Fruit fly (Drosophila melanogaster) whole organism, wandering third instar larva: ENCODE measurements around the gene TTLL1B.
A peak's percentile ranks its signal among the peaks of the same experiment; 100 is the strongest.

Experiments used
- Abd-B ChIP-seq: fragments of >200 bp; optimal IDR thresholded peaks from 2 replicates; lab custom pipeline; 2017; ENCODE audit warnings: missing biosample characterization, missing genetic modification characterization
- CG32264 ChIP-seq: fragments of 200-800 bp; sonication (Bioruptor generic); optimal IDR thresholded peaks from 2 replicates; lab custom pipeline; 2016; ENCODE audit warnings: missing biosample characterization, missing genetic modification characterization
- CG9705 ChIP-seq: fragments of 200-800 bp; sonication (Bioruptor generic); optimal IDR thresholded peaks from 2 replicates; lab custom pipeline; 2018; ENCODE audit warnings: missing biosample characterization, mild to moderate bottlenecking, missing genetic modification characterization
- CrebA ChIP-seq: fragments of 200-800 bp; sonication (Bioruptor generic); optimal IDR thresholded peaks from 2 replicates; lab custom pipeline; 2016; ENCODE audit warnings: missing biosample characterization, mild to moderate bottlenecking, missing genetic modification characterization, borderline replicate concordance
- Dfd ChIP-seq: fragments of >200 bp; optimal IDR thresholded peaks from 2 replicates; lab custom pipeline; 2017; ENCODE audit warnings: missing biosample characterization, missing genetic modification characterization
- Dif ChIP-seq: fragments of 200-275, 200-300 bp; sonication (Bioruptor generic); optimal IDR thresholded peaks from 2 replicates; lab custom pipeline; 2018; ENCODE audit warnings: missing biosample characterization, missing genetic modification characterization; ENCODE audit not compliant: partially characterized antibody
- GATAd ChIP-seq: sonication (Bioruptor generic); optimal IDR thresholded peaks from 2 replicates; lab custom pipeline; 2016; ENCODE audit warnings: missing biosample characterization, missing genetic modification characterization
- HLH106 ChIP-seq: fragments of 200-800 bp; optimal IDR thresholded peaks from 3 replicates; lab custom pipeline; 2019; ENCODE audit warnings: missing biosample characterization, mild to moderate bottlenecking, missing genetic modification characterization, moderate library complexity
- Hnf4 ChIP-seq: fragments of 200-800 bp; sonication (Bioruptor generic); optimal IDR thresholded peaks from 2 replicates; lab custom pipeline; 2016; ENCODE audit warnings: missing biosample characterization, mild to moderate bottlenecking, missing genetic modification characterization
- Hr78 ChIP-seq: fragments of >200 bp; optimal IDR thresholded peaks from 2 replicates; lab custom pipeline; 2017; ENCODE audit warnings: missing biosample characterization, missing genetic modification characterization
- Hr83 ChIP-seq: fragments of 200-300 bp; sonication (Bioruptor generic); optimal IDR thresholded peaks from 2 replicates; lab custom pipeline; 2016; ENCODE audit warnings: missing biosample characterization, mild to moderate bottlenecking, missing genetic modification characterization, moderate library complexity; ENCODE audit not compliant: poor library complexity, severe bottlenecking
- Jra ChIP-seq: sonication (Bioruptor generic); optimal IDR thresholded peaks from 2 replicates; lab custom pipeline; 2016; ENCODE audit warnings: missing biosample characterization, missing genetic modification characterization
- Mio ChIP-seq: sonication (Bioruptor generic); optimal IDR thresholded peaks from 2 replicates; lab custom pipeline; 2016; ENCODE audit warnings: missing biosample characterization, missing genetic modification characterization
- Myc ChIP-seq: fragments of >200 bp; optimal IDR thresholded peaks from 2 replicates; lab custom pipeline; 2017
- N ChIP-seq: fragments of >200 bp; optimal IDR thresholded peaks from 2 replicates; lab custom pipeline; 2018; ENCODE audit warnings: missing biosample characterization, missing external identifiers, missing genetic modification characterization
- OdsH ChIP-seq: fragments of 200-800 bp; sonication (Bioruptor generic); optimal IDR thresholded peaks from 2 replicates; lab custom pipeline; 2016; ENCODE audit warnings: missing biosample characterization, mild to moderate bottlenecking, missing genetic modification characterization
- Rel ChIP-seq, 2 experiments: fragments of 200-800 bp; sonication (Bioruptor generic) in 1 of 2; optimal IDR thresholded peaks; 2 replicates in 1 of 2; 3 replicates in 1 of 2; lab custom pipeline; 2016 to 2019; ENCODE audit warnings: mild to moderate bottlenecking in 2 of 2, missing biosample characterization in 2 of 2, missing genetic modification characterization in 2 of 2, moderate library complexity in 1 of 2
- Sp1 ChIP-seq: fragments of 200-800 bp; sonication (Bioruptor generic); optimal IDR thresholded peaks from 3 replicates; lab custom pipeline; 2019; ENCODE audit warnings: missing biosample characterization, mild to moderate bottlenecking, missing genetic modification characterization, moderate library complexity
- Vsx2 ChIP-seq: fragments of 200-300, 225-300 bp; sonication (Bioruptor generic); optimal IDR thresholded peaks from 2 replicates; lab custom pipeline; 2018; ENCODE audit warnings: missing biosample characterization, missing genetic modification characterization; ENCODE audit not compliant: partially characterized antibody
- br ChIP-seq: fragments of 200-800 bp; sonication (Bioruptor generic); optimal IDR thresholded peaks from 2 replicates; lab custom pipeline; 2016; ENCODE audit warnings: missing biosample characterization, missing genetic modification characterization
- brk ChIP-seq: fragments of 200-800 bp; sonication (Bioruptor generic); optimal IDR thresholded peaks from 2 replicates; lab custom pipeline; 2016; ENCODE audit warnings: missing biosample characterization, mild to moderate bottlenecking, missing genetic modification characterization
- dl ChIP-seq, 2 experiments: fragments of 175-275, 200-275 bp in 1 of 2; fragments of 200-275 bp in 1 of 2; sonication (Bioruptor generic); optimal IDR thresholded peaks; lab custom pipeline; 2018; ENCODE audit warnings: mild to moderate bottlenecking in 2 of 2, missing biosample characterization in 2 of 2, missing genetic modification characterization in 2 of 2, moderate library complexity in 2 of 2; ENCODE audit not compliant: partially characterized antibody in 2 of 2, insufficient read depth in 1 of 2
- dmrt93B ChIP-seq: fragments of 200-800 bp; sonication (Bioruptor generic); optimal IDR thresholded peaks from 2 replicates; lab custom pipeline; 2018; ENCODE audit warnings: missing biosample characterization, mild to moderate bottlenecking, missing genetic modification characterization
- dsf ChIP-seq: sonication (Bioruptor generic); optimal IDR thresholded peaks from 2 replicates; lab custom pipeline; 2016; ENCODE audit warnings: missing biosample characterization, missing genetic modification characterization, borderline replicate concordance
- ey ChIP-seq: fragments of 200-800 bp; sonication (Bioruptor generic); optimal IDR thresholded peaks from 2 replicates; lab custom pipeline; 2016; ENCODE audit warnings: missing biosample characterization, missing genetic modification characterization
- foxo ChIP-seq, 2 experiments: fragments of 200-800 bp; sonication (Bioruptor generic); optimal IDR thresholded peaks; 2 replicates in 1 of 2; 3 replicates in 1 of 2; lab custom pipeline; 2016 to 2017; ENCODE audit warnings: missing biosample characterization in 2 of 2, missing genetic modification characterization in 2 of 2
- fru ChIP-seq: fragments of 200-800 bp; sonication (Bioruptor generic); optimal IDR thresholded peaks from 3 replicates; lab custom pipeline; 2016; ENCODE audit warnings: missing biosample characterization, mild to moderate bottlenecking, missing genetic modification characterization
- h ChIP-seq: fragments of 200-800 bp; sonication (Bioruptor generic); optimal IDR thresholded peaks from 3 replicates; lab custom pipeline; 2016; ENCODE audit warnings: missing biosample characterization, mild to moderate bottlenecking, missing genetic modification characterization
- jim ChIP-seq: fragments of 175-275, 200-325 bp; sonication (Bioruptor generic); optimal IDR thresholded peaks from 2 replicates; lab custom pipeline; 2016; ENCODE audit warnings: missing biosample characterization, mild to moderate bottlenecking, missing genetic modification characterization
- lola ChIP-seq: fragments of >200 bp; optimal IDR thresholded peaks from 2 replicates; lab custom pipeline; 2017; ENCODE audit warnings: missing biosample characterization, missing genetic modification characterization
- pan ChIP-seq: fragments of >200 bp; optimal IDR thresholded peaks from 2 replicates; lab custom pipeline; 2017
- psq ChIP-seq: fragments of 200-800 bp; sonication (Bioruptor generic); optimal IDR thresholded peaks from 3 replicates; lab custom pipeline; 2017; ENCODE audit warnings: missing biosample characterization, mild to moderate bottlenecking, missing genetic modification characterization, moderate library complexity
- rgr ChIP-seq: fragments of 200-800 bp; sonication (Bioruptor generic); optimal IDR thresholded peaks from 3 replicates; lab custom pipeline; 2016; ENCODE audit warnings: missing biosample characterization, mild to moderate bottlenecking, missing genetic modification characterization
- sage ChIP-seq: fragments of 200-800 bp; sonication (Bioruptor generic); optimal IDR thresholded peaks from 2 replicates; lab custom pipeline; 2016; ENCODE audit warnings: missing biosample characterization, mild to moderate bottlenecking, missing genetic modification characterization
- sv ChIP-seq: fragments of 200-800 bp; sonication (Bioruptor generic); optimal IDR thresholded peaks from 3 replicates; lab custom pipeline; 2016; ENCODE audit warnings: missing biosample characterization, missing genetic modification characterization
- tai ChIP-seq: sonication (Bioruptor generic); optimal IDR thresholded peaks from 2 replicates; lab custom pipeline; 2016; ENCODE audit warnings: missing biosample characterization, missing genetic modification characterization
- usp ChIP-seq: fragments of >200 bp; optimal IDR thresholded peaks from 2 replicates; lab custom pipeline; 2017; ENCODE audit warnings: missing biosample characterization, missing genetic modification characterization
- woc ChIP-seq: sonication (Bioruptor generic); optimal IDR thresholded peaks from 2 replicates; lab custom pipeline; 2016; ENCODE audit warnings: missing biosample characterization, mild to moderate bottlenecking, missing genetic modification characterization

The TTLL1B gene

dm6 chr3L:4607653-4608052 lies 40.4 kb upstream of the TTLL1B start:
- TF ChIP-seq Hr78 (GFP tag; lab: Kevin White, UChicago) (no peak), Myc (lab: Kevin White, UChicago) (no peak), psq (GFP tag; lab: Kevin White, UChicago) (peak; percentile 21), OdsH (GFP tag; lab: Kevin White, UChicago) (no peak), Abd-B (GFP tag; lab: Kevin White, UChicago) (no peak), ey (GFP tag; lab: Kevin White, UChicago) (peak; percentile 11), foxo (GFP tag; optimal IDR thresholded peaks at IDR 0.05; lab: Kevin White, UChicago) (peak in 1 of 2 experiments; percentile 23), usp (GFP tag; lab: Kevin White, UChicago) (no peak), h (peak; percentile 32), fru (GFP tag; lab: Kevin White, UChicago) (peak; percentile 24), GATAd (GFP tag; lab: Kevin White, UChicago) (no peak), br (no peak), pan (lab: Kevin White, UChicago) (peak; percentile 2), CG32264 (GFP tag; lab: Kevin White, UChicago) (no peak), HLH106 (tag; lab: Kevin White, UChicago) (peak; percentile 41), dsf (GFP tag; lab: Kevin White, UChicago) (no peak)

DNA sequence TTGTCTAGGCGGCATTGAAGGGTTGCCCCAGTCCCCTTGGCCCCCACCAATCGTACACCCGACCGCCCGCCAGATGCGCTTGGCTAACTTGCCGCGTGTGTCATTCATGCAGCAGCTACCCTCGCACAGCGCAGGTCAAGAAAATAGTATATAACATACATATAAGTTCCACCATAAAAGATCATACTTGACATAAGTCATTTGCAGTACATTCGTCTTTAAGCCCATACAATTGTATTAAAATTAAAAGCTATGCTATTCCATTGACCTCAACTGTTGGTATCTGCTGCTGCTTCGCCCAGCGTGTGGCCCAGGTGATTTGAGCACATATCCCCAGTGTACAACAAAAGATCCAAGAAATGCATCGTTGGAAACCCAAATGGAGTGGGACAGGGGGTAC lies 36.8 kb upstream of the TTLL1B start:
- TF ChIP-seq pan (lab: Kevin White, UChicago) = no peak
- TF ChIP-seq woc (GFP tag; lab: Kevin White, UChicago) = peak; percentile 25
- peak; percentile 43 for TF ChIP-seq br
- TF ChIP-seq Hr83 (GFP tag; lab: Kevin White, UChicago) = no peak
- peak; percentile 26 for TF ChIP-seq psq (GFP tag; lab: Kevin White, UChicago)
- no peak for TF ChIP-seq Mio (GFP tag; lab: Kevin White, UChicago)
- TF ChIP-seq Vsx2 (GFP tag; lab: Kevin White, UChicago) = no peak
- TF ChIP-seq ey (GFP tag; lab: Kevin White, UChicago) = peak; percentile 61
- TF ChIP-seq sage = peak; percentile 4
- TF ChIP-seq CG32264 (GFP tag; lab: Kevin White, UChicago) = no peak
- TF ChIP-seq dl (GFP tag; optimal IDR thresholded peaks at IDR 0.05; lab: Kevin White, UChicago; ENCODE audit: insufficient read depth in 1 of 2, partially characterized antibody in 2 of 2) = no peak
- no peak for TF ChIP-seq Hr78 (GFP tag; lab: Kevin White, UChicago)
- peak; percentile 31 for TF ChIP-seq sv
- peak; percentile 36 for TF ChIP-seq OdsH (GFP tag; lab: Kevin White, UChicago)
- peak; percentile 67 for TF ChIP-seq h
- TF ChIP-seq Rel (GFP tag; optimal IDR thresholded peaks at IDR 0.05; lab: Kevin White, UChicago) = no peak
- TF ChIP-seq Rel (tag; optimal IDR thresholded peaks at IDR 0.05; lab: Kevin White, UChicago) = no peak
- TF ChIP-seq foxo (GFP tag; optimal IDR thresholded peaks at IDR 0.05; lab: Kevin White, UChicago) = peak in 1 of 2 experiments; percentile 65
- TF ChIP-seq tai (GFP tag; lab: Kevin White, UChicago) = no peak
- peak; percentile 40 for TF ChIP-seq HLH106 (tag; lab: Kevin White, UChicago)
- no peak for TF ChIP-seq Dif (GFP tag; lab: Kevin White, UChicago)
- TF ChIP-seq Hnf4 = peak; percentile 47
- TF ChIP-seq Jra (GFP tag; lab: Kevin White, UChicago) = no peak
- TF ChIP-seq dmrt93B (GFP tag; lab: Kevin White, UChicago) = no peak
- TF ChIP-seq usp (GFP tag; lab: Kevin White, UChicago) = no peak
- peak; percentile 56 for TF ChIP-seq rgr (GFP tag; lab: Kevin White, UChicago)
- TF ChIP-seq dsf (GFP tag; lab: Kevin White, UChicago) = no peak
- peak; percentile 67 for TF ChIP-seq fru (GFP tag; lab: Kevin White, UChicago)
- TF ChIP-seq Sp1 (GFP tag; lab: Kevin White, UChicago) = peak; percentile 14
- no peak for TF ChIP-seq lola

DNA sequence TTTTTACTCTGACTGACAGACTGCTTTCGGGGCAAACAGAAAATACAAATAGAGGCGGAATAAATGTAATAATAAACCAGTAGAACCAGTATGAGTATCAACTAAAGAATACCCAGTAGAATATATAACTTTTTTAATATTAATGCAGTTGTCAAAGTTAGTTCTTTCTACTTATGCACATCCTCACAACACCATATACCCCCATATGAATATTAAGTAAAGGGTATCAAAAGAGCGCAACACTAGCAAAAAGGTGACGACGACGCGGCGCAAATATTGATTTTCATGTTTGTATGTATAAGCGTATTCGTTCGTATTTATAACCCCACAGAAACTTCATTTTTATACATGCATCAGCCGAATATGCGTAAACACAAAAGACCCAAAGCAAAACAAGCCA lies 35.0 kb upstream of the TTLL1B start:
- TF ChIP-seq woc (GFP tag; lab: Kevin White, UChicago) (peak; percentile 82), h (peak; percentile 89), jim (no peak), GATAd (GFP tag; lab: Kevin White, UChicago) (no peak), brk (peak; percentile 69), Dfd (GFP tag; lab: Kevin White, UChicago) (no peak), dmrt93B (GFP tag; lab: Kevin White, UChicago) (peak; percentile 74), dsf (GFP tag; lab: Kevin White, UChicago) (peak; percentile 27), dl (GFP tag; optimal IDR thresholded peaks at IDR 0.05; lab: Kevin White, UChicago; ENCODE audit: insufficient read depth in 1 of 2, partially characterized antibody in 2 of 2) (no peak), Hnf4 (peak; percentile 67), Mio (GFP tag; lab: Kevin White, UChicago) (no peak), Dif (GFP tag; lab: Kevin White, UChicago) (no peak), lola (no peak), tai (GFP tag; lab: Kevin White, UChicago) (peak; percentile 70), Rel (GFP tag; optimal IDR thresholded peaks at IDR 0.05; lab: Kevin White, UChicago) (peak; percentile 5), Rel (tag; optimal IDR thresholded peaks at IDR 0.05; lab: Kevin White, UChicago) (no peak), ey (GFP tag; lab: Kevin White, UChicago) (peak; percentile 78), rgr (GFP tag; lab: Kevin White, UChicago) (peak; percentile 89), Jra (GFP tag; lab: Kevin White, UChicago) (peak; percentile 22), psq (GFP tag; lab: Kevin White, UChicago) (peak; percentile 83), CG32264 (GFP tag; lab: Kevin White, UChicago) (peak; percentile 81), usp (GFP tag; lab: Kevin White, UChicago) (no peak), HLH106 (tag; lab: Kevin White, UChicago) (peak; percentile 82), CG9705 (GFP tag; lab: Kevin White, UChicago) (peak; percentile 45), Abd-B (GFP tag; lab: Kevin White, UChicago) (no peak), br (peak; percentile 71), sv (peak; percentile 82), pan (lab: Kevin White, UChicago) (peak; percentile 47), foxo (GFP tag; optimal IDR thresholded peaks at IDR 0.05; lab: Kevin White, UChicago) (peak; percentile 45 to 77), Myc (lab: Kevin White, UChicago) (no peak), CrebA (GFP tag; lab: Kevin White, UChicago) (no peak), N (GFP tag; lab: Kevin White, UChicago) (no peak), Vsx2 (GFP tag; lab: Kevin White, UChicago) (no peak), OdsH (GFP tag; lab: Kevin White, UChicago) (peak; percentile 90)
